Worm (Caenorhabditis elegans): ENCODE results near the gene otub-1.

DNA sequence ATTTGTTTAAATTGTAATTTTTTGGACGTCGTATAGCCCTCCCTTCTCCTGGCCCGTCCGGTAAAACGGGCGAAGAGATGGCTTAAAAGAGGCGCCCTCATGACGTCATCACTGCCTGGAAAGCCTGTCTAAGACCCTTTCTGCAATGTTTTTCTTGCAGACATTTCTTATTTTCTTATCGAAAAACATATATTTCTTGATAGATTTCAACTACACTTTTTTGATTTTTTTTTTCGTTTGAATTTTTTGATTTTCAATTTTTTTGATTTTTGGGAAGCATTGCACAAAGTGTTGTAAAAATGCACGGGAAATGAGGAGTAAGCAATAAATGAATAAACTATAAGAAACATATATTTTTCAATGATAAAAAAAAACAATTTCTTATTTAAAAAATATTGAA lies 47.9 kb downstream of the otub-1 start, which contains the start of gene T01G5.6:
- TF ChIP-seq hlh-8 (tag; optimal IDR thresholded peaks at IDR 0.05) (no peak), pat-9 (tag; optimal IDR thresholded peaks at IDR 0.05) (no peak), odd-2 (tag; optimal IDR thresholded peaks at IDR 0.05) (no peak), elt-4 (tag; optimal IDR thresholded peaks at IDR 0.05) (no peak), pros-1 (tag; optimal IDR thresholded peaks at IDR 0.05) (no peak), che-1 (tag; optimal IDR thresholded peaks at IDR 0.05) (no peak), ceh-34 (tag; optimal IDR thresholded peaks at IDR 0.05) (no peak), dve-1 (tag; optimal IDR thresholded peaks at IDR 0.05) (no peak), dmd-4 (tag; optimal IDR thresholded peaks at IDR 0.05; ENCODE audit: borderline replicate concordance) (no peak), nhr-11 (tag; optimal IDR thresholded peaks at IDR 0.05) (no peak), mec-3 (tag; optimal IDR thresholded peaks at IDR 0.05; ENCODE audit: borderline replicate concordance) (no peak)
